Worm (Caenorhabditis elegans) whole organism, mixed stage, embryonic: ENCODE measurements around the gene slc-25A18.1.

ENCODE experiments used
- M03D4.4 ChIP-seq: sonication (generic microtip); optimal IDR thresholded peaks from 2 replicates; lab custom pipeline; 2017; ENCODE audit warnings: mild to moderate bottlenecking, missing genetic modification characterization, missing compliant biosample characterization
- bed-3 ChIP-seq: fragments of 200-800 bp; sonication (Bioruptor generic); optimal IDR thresholded peaks from 3 replicates; lab custom pipeline; 2018; ENCODE audit warnings: mild to moderate bottlenecking, missing genetic modification characterization, moderate library complexity, missing compliant biosample characterization
- ceh-43 ChIP-seq: fragments of 200-800 bp; sonication (Bioruptor generic); optimal IDR thresholded peaks from 2 replicates; lab custom pipeline; 2018; ENCODE audit warnings: mild to moderate bottlenecking, missing genetic modification characterization, moderate library complexity, missing compliant biosample characterization
- ceh-83 ChIP-seq: fragments of 200-800 bp; sonication (Bioruptor generic); optimal IDR thresholded peaks from 2 replicates; lab custom pipeline; 2018; ENCODE audit warnings: mild to moderate bottlenecking, missing genetic modification characterization, missing compliant biosample characterization
- ces-1 ChIP-seq: fragments of 150-350 bp; optimal IDR thresholded peaks from 2 replicates; lab custom pipeline; 2014; ENCODE audit warnings: missing biosample characterization, missing genetic modification reagents, missing genetic modification characterization
- cnd-1 ChIP-seq: fragments of 200-800 bp; sonication (Bioruptor generic); optimal IDR thresholded peaks from 2 replicates; lab custom pipeline; 2018; ENCODE audit warnings: mild to moderate bottlenecking, missing genetic modification characterization, missing compliant biosample characterization
- drap-1 ChIP-seq: fragments of 200-800 bp; sonication (Bioruptor generic); optimal IDR thresholded peaks from 3 replicates; lab custom pipeline; 2018; ENCODE audit warnings: mild to moderate bottlenecking, missing genetic modification characterization, missing compliant biosample characterization
- elt-1 ChIP-seq: sonication (generic microtip); optimal IDR thresholded peaks from 2 replicates; lab custom pipeline; 2017; ENCODE audit warnings: missing genetic modification characterization, mild to moderate bottlenecking, missing compliant biosample characterization, antibody characterized with exemption, moderate library complexity, borderline replicate concordance; ENCODE audit not compliant: insufficient read depth
- elt-3 ChIP-seq: fragments of 150-350 bp; optimal IDR thresholded peaks from 2 replicates; lab custom pipeline; 2014; ENCODE audit warnings: missing biosample characterization, missing genetic modification characterization
- flh-1 ChIP-seq: fragments of 200-800 bp; sonication (Bioruptor generic); optimal IDR thresholded peaks from 2 replicates; lab custom pipeline; 2018; ENCODE audit warnings: mild to moderate bottlenecking, missing genetic modification characterization, moderate library complexity, missing compliant biosample characterization
- ham-2 ChIP-seq: fragments of 200-800 bp; sonication (Bioruptor generic); optimal IDR thresholded peaks from 2 replicates; lab custom pipeline; 2018; ENCODE audit warnings: mild to moderate bottlenecking, missing genetic modification characterization, missing compliant biosample characterization
- hlh-1 ChIP-seq: fragments of 150-350 bp; optimal IDR thresholded peaks from 2 replicates; lab custom pipeline; 2014; ENCODE audit warnings: missing biosample characterization, missing genetic modification reagents, missing genetic modification characterization
- lin-13 ChIP-seq: fragments of 150-350 bp; optimal IDR thresholded peaks from 2 replicates; lab custom pipeline; 2014; ENCODE audit warnings: missing biosample characterization, missing genetic modification characterization
- lin-32 ChIP-seq: fragments of 200-800 bp; sonication (Bioruptor generic); optimal IDR thresholded peaks from 2 replicates; lab custom pipeline; 2018; ENCODE audit warnings: mild to moderate bottlenecking, missing genetic modification characterization, missing compliant biosample characterization
- lsy-2 ChIP-seq: fragments of 150-350 bp; optimal IDR thresholded peaks from 2 replicates; lab custom pipeline; 2014; ENCODE audit warnings: missing biosample characterization, missing genetic modification characterization
- mab-5 ChIP-seq: fragments of 150-350 bp; optimal IDR thresholded peaks from 2 replicates; lab custom pipeline; 2014; ENCODE audit warnings: missing biosample characterization, missing genetic modification characterization
- mep-1 ChIP-seq: fragments of 150-350 bp; optimal IDR thresholded peaks from 2 replicates; lab custom pipeline; 2017; ENCODE audit warnings: missing biosample characterization, missing genetic modification reagents, missing genetic modification characterization, inconsistent platforms
- mls-2 ChIP-seq: sonication (generic microtip); optimal IDR thresholded peaks from 2 replicates; lab custom pipeline; 2016; ENCODE audit warnings: mild to moderate bottlenecking, missing genetic modification characterization, moderate library complexity, missing compliant biosample characterization
- nhr-12 ChIP-seq: fragments of 150-350 bp; optimal IDR thresholded peaks from 2 replicates; lab custom pipeline; 2014; ENCODE audit warnings: missing biosample characterization, missing genetic modification characterization
- nhr-2 ChIP-seq: fragments of 150-350 bp; optimal IDR thresholded peaks from 2 replicates; lab custom pipeline; 2014; ENCODE audit warnings: missing biosample characterization, missing genetic modification characterization
- nhr-237 ChIP-seq: fragments of 150-350 bp; optimal IDR thresholded peaks from 2 replicates; lab custom pipeline; 2014; ENCODE audit warnings: missing biosample characterization, missing genetic modification characterization
- nhr-28 ChIP-seq: fragments of 150-350 bp; optimal IDR thresholded peaks from 2 replicates; lab custom pipeline; 2014; ENCODE audit warnings: missing biosample characterization, missing genetic modification characterization
- nhr-76 ChIP-seq: sonication (generic microtip); optimal IDR thresholded peaks from 2 replicates; lab custom pipeline; 2017; ENCODE audit warnings: missing biosample characterization, missing genetic modification characterization
- pha-4 ChIP-seq: fragments of 150-350 bp; optimal IDR thresholded peaks from 2 replicates; lab custom pipeline; 2018; ENCODE audit warnings: missing biosample characterization, missing genetic modification reagents, missing genetic modification characterization
- sem-2 ChIP-seq: fragments of 200-800 bp; sonication (Bioruptor generic); optimal IDR thresholded peaks from 2 replicates; lab custom pipeline; 2018; ENCODE audit warnings: mild to moderate bottlenecking, missing genetic modification characterization, missing compliant biosample characterization
- snpc-4 ChIP-seq: fragments of 150-350 bp; optimal IDR thresholded peaks from 2 replicates; lab custom pipeline; 2014; ENCODE audit warnings: missing biosample characterization, missing genetic modification characterization
- sptf-1 ChIP-seq: sonication (generic microtip); optimal IDR thresholded peaks from 2 replicates; lab custom pipeline; 2017; ENCODE audit warnings: mild to moderate bottlenecking, missing genetic modification characterization, moderate library complexity, missing compliant biosample characterization
- tbx-8 ChIP-seq: fragments of 200-800 bp; sonication (Bioruptor generic); optimal IDR thresholded peaks from 2 replicates; lab custom pipeline; 2018; ENCODE audit warnings: mild to moderate bottlenecking, missing genetic modification characterization, moderate library complexity, missing compliant biosample characterization
- unc-120 ChIP-seq: sonication (generic microtip); optimal IDR thresholded peaks from 2 replicates; lab custom pipeline; 2017; ENCODE audit warnings: missing genetic modification characterization, missing compliant biosample characterization; ENCODE audit not compliant: poor library complexity, severe bottlenecking
- unc-39 ChIP-seq: fragments of 150-350 bp; optimal IDR thresholded peaks from 2 replicates; lab custom pipeline; 2014; ENCODE audit warnings: missing biosample characterization, missing genetic modification characterization
- unc-62 ChIP-seq: fragments of 150-350 bp; optimal IDR thresholded peaks from 2 replicates; lab custom pipeline; 2014; ENCODE audit warnings: missing biosample characterization, missing genetic modification reagents, missing genetic modification characterization
- zip-8 ChIP-seq: fragments of 150-350 bp; optimal IDR thresholded peaks from 2 replicates; lab custom pipeline; 2014; ENCODE audit warnings: missing biosample characterization, missing genetic modification characterization
- ztf-11 ChIP-seq: fragments of 150-350 bp; optimal IDR thresholded peaks from 2 replicates; lab custom pipeline; 2014; ENCODE audit warnings: missing biosample characterization, missing genetic modification characterization

Gene slc-25A18.1

DNA sequence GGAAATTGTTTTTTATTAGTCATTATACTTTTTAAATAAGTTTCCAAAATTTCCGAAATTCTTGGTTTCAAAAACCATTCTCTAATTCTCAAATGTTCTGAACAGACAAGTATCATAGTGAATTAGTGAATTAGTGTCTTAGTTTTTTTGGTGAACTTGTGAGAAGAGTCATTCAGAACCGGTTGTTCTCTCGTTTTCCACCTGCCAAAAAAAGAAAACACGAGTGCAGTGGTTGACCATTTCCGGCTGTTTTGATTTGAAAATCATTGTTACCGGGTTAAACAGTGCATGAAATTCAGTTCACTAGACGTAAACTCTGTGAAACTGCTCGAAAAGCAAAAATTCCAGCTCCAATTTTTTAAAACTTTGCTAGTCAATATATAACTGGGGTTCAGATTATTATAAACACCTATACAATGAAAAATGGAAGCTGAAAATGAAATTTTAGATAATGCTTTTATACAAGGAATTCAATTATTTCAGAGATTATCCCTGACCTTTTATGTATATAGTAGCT lies 36.0 kb upstream of the slc-25A18.1 start:
- TF ChIP-seq ztf-11 = no peak
- TF ChIP-seq unc-62 (GFP tag; lab: Kevin White, UChicago) = no peak
- TF ChIP-seq nhr-28 (tag; lab: Kevin White, UChicago) = no peak
- TF ChIP-seq drap-1 (GFP tag; lab: Kevin White, UChicago) = no peak
- TF ChIP-seq tbx-8 = no peak
- no peak for TF ChIP-seq nhr-76 (tag; lab: Kevin White, UChicago)

- TF ChIP-seq unc-62 (GFP tag; lab: Kevin White, UChicago) = no peak
- TF ChIP-seq mep-1 = no peak
- TF ChIP-seq ceh-43 (GFP tag; lab: Kevin White, UChicago) = no peak
- no peak for TF ChIP-seq zip-8
- no peak for TF ChIP-seq lsy-2 (tag; lab: Kevin White, UChicago)
- no peak for TF ChIP-seq nhr-76 (tag; lab: Kevin White, UChicago)
- no peak for TF ChIP-seq mab-5 (tag; lab: Kevin White, UChicago)
- TF ChIP-seq mls-2 (tag; lab: Kevin White, UChicago) = no peak
- TF ChIP-seq snpc-4 = no peak
- TF ChIP-seq drap-1 (GFP tag; lab: Kevin White, UChicago) = no peak
- TF ChIP-seq unc-120 (tag; lab: Kevin White, UChicago) = no peak
- no peak for TF ChIP-seq lin-13
- no peak for TF ChIP-seq hlh-1 (tag; lab: Kevin White, UChicago)
- no peak for TF ChIP-seq sem-2 (GFP tag; lab: Kevin White, UChicago)
- TF ChIP-seq nhr-2 = no peak
- no peak for TF ChIP-seq ceh-83 (GFP tag; lab: Kevin White, UChicago)
- no peak for TF ChIP-seq bed-3
- TF ChIP-seq ham-2 (GFP tag; lab: Kevin White, UChicago) = no peak
- TF ChIP-seq ces-1 (GFP tag; lab: Kevin White, UChicago) = no peak
- TF ChIP-seq cnd-1 (tag; lab: Kevin White, UChicago) = no peak
Measured at ce11 chrX:15039029-15039695, 35.4 kb upstream of the slc-25A18.1 start.

- TF ChIP-seq lin-13 = no peak
Measured at ce11 chrX:15036287-15036686, 32.5 kb upstream of the slc-25A18.1 start.

ce11 chrX:15035748-15036147 lies 32.0 kb upstream of the slc-25A18.1 start:
- no peak for TF ChIP-seq bed-3
- TF ChIP-seq nhr-237 = no peak
- no peak for TF ChIP-seq nhr-76 (tag; lab: Kevin White, UChicago)
- TF ChIP-seq zip-8 = no peak
- TF ChIP-seq cnd-1 (tag; lab: Kevin White, UChicago) = no peak
- no peak for TF ChIP-seq unc-62 (GFP tag; lab: Kevin White, UChicago)
- no peak for TF ChIP-seq flh-1 (GFP tag; lab: Kevin White, UChicago)
- TF ChIP-seq snpc-4 = no peak
- no peak for TF ChIP-seq mep-1
- no peak for TF ChIP-seq pha-4 (tag; lab: Kevin White, UChicago)
- TF ChIP-seq lin-13 = no peak
- no peak for TF ChIP-seq lin-32 (GFP tag; lab: Kevin White, UChicago)
- TF ChIP-seq ceh-43 (GFP tag; lab: Kevin White, UChicago) = no peak
- no peak for TF ChIP-seq nhr-12
- no peak for TF ChIP-seq sptf-1 (tag; lab: Kevin White, UChicago)
- no peak for TF ChIP-seq nhr-28 (tag; lab: Kevin White, UChicago)
- no peak for TF ChIP-seq elt-3
- TF ChIP-seq tbx-8 = no peak

- TF ChIP-seq nhr-28 (tag; lab: Kevin White, UChicago) (no peak), elt-1 (tag; lab: Kevin White, UChicago) (no peak), M03D4.4 (no peak), pha-4 (tag; lab: Kevin White, UChicago) (no peak), sem-2 (GFP tag; lab: Kevin White, UChicago) (no peak), ceh-43 (GFP tag; lab: Kevin White, UChicago) (no peak), nhr-237 (no peak), nhr-76 (tag; lab: Kevin White, UChicago) (no peak), ceh-83 (GFP tag; lab: Kevin White, UChicago) (no peak), unc-39 (no peak), mls-2 (tag; lab: Kevin White, UChicago) (no peak), drap-1 (GFP tag; lab: Kevin White, UChicago) (no peak), lin-32 (GFP tag; lab: Kevin White, UChicago) (no peak), unc-62 (GFP tag; lab: Kevin White, UChicago) (no peak), ham-2 (GFP tag; lab: Kevin White, UChicago) (no peak)
- TF ChIP-seq, all 35 proteins: peak for 0
Measured at ce11 chrX:15034787-15035186, 31.0 kb upstream of the slc-25A18.1 start, which contains the start of gene dsc-1. dsc-1 (minus strand) TSS chrX:15034832.
